Worm (Caenorhabditis elegans) whole organism, midembryonic: ENCODE data around the gene spp-18.

Experiments used
- T22C8.4 ChIP-seq: fragments of 200-800 bp; sonication (Bioruptor generic); IDR thresholded peaks from 2 replicates; pipeline ENCODE4 v1.3.6; 2022; ENCODE audit warnings: missing genetic modification characterization, missing compliant biosample characterization
- cog-1 ChIP-seq: sonication (generic microtip); optimal IDR thresholded peaks from 2 replicates; lab custom pipeline; 2016; ENCODE audit warnings: missing genetic modification characterization, missing compliant biosample characterization
- flt-1 ChIP-seq: fragments of 200-800 bp; sonication (Bioruptor generic); IDR thresholded peaks from 2 replicates; pipeline ENCODE4 v1.3.6; 2022; ENCODE audit warnings: missing genetic modification characterization, missing compliant biosample characterization
- klf-2 ChIP-seq: fragments of 200-800 bp; sonication (Bioruptor generic); conservative IDR thresholded peaks from 2 replicates; pipeline ENCODE4 v1.3.6; 2022; ENCODE audit warnings: missing genetic modification reagents, missing genetic modification characterization, missing compliant biosample characterization
- med-1 ChIP-seq: sonication (generic microtip); optimal IDR thresholded peaks from 2 replicates; lab custom pipeline; 2017; ENCODE audit warnings: missing genetic modification characterization, mild to moderate bottlenecking, missing compliant biosample characterization, antibody characterized with exemption, missing genetic modification reagents; ENCODE audit not compliant: insufficient read depth
- ref-1 ChIP-seq: fragments of 200-800 bp; sonication (Bioruptor generic); conservative IDR thresholded peaks from 2 replicates; pipeline ENCODE4 v1.3.6; 2022; ENCODE audit warnings: missing genetic modification reagents, missing genetic modification characterization, missing compliant biosample characterization
- tab-1 ChIP-seq: fragments of 200-800 bp; sonication (Bioruptor generic); IDR thresholded peaks from 2 replicates; pipeline ENCODE4 v1.3.6; 2022; ENCODE audit warnings: missing genetic modification characterization, missing compliant biosample characterization
- ztf-23 ChIP-seq: fragments of 200-800 bp; sonication (Bioruptor generic); IDR thresholded peaks from 2 replicates; pipeline ENCODE4 v1.3.6; 2022; ENCODE audit warnings: missing genetic modification reagents, missing genetic modification characterization, missing compliant biosample characterization
- ztf-29 ChIP-seq: fragments of 200-800 bp; sonication (Bioruptor generic); IDR thresholded peaks from 2 replicates; pipeline ENCODE4 v1.3.6; 2022; ENCODE audit warnings: missing genetic modification reagents, missing genetic modification characterization, missing compliant biosample characterization

spp-18 gene

ce11 chrIV:9617358-9617757 lies 23.8 kb downstream of the spp-18 start:
- TF ChIP-seq ztf-23 (GFP tag; lab: Robert Waterston, UW): no peak
- no peak for TF ChIP-seq cog-1 (tag; lab: Kevin White, UChicago)
- TF ChIP-seq flt-1 (GFP tag; lab: Robert Waterston, UW): 0 out of 2 replicates have a peak, but pooled peaks have one; percentile 25

- TF ChIP-seq med-1 (GFP tag; lab: Kevin White, UChicago) (no peak), klf-2 (GFP tag; lab: Robert Waterston, UW) (no peak), ref-1 (GFP tag; lab: Robert Waterston, UW) (no peak), tab-1 (GFP tag; lab: Robert Waterston, UW) (no peak), ztf-29 (GFP tag; lab: Robert Waterston, UW) (no peak), ztf-23 (GFP tag; lab: Robert Waterston, UW) (no peak), T22C8.4 (no peak), flt-1 (GFP tag; lab: Robert Waterston, UW) (no peak), cog-1 (tag; lab: Kevin White, UChicago) (no peak)
Observed at ce11 chrIV:9618015-9618414, 24.5 kb downstream of the spp-18 start.

- TF ChIP-seq med-1 (GFP tag; lab: Kevin White, UChicago): no peak
- no peak for TF ChIP-seq cog-1 (tag; lab: Kevin White, UChicago)
- TF ChIP-seq flt-1 (GFP tag; lab: Robert Waterston, UW): no peak
- TF ChIP-seq T22C8.4: no peak
- TF ChIP-seq ref-1 (GFP tag; lab: Robert Waterston, UW): no peak
- no peak for TF ChIP-seq ztf-23 (GFP tag; lab: Robert Waterston, UW)
- TF ChIP-seq klf-2 (GFP tag; lab: Robert Waterston, UW): no peak
- TF ChIP-seq tab-1 (GFP tag; lab: Robert Waterston, UW): no peak
- TF ChIP-seq ztf-29 (GFP tag; lab: Robert Waterston, UW): no peak
Observed at ce11 chrIV:9618836-9619235, 25.3 kb downstream of the spp-18 start.

ce11 chrIV:9622272-9622671 lies 28.8 kb downstream of the spp-18 start, which contains the start of gene W09C2.7:
Gene W09C2.7, minus strand, starts transcription at chrIV:9622372.
- TF ChIP-seq klf-2 (GFP tag; lab: Robert Waterston, UW): no peak
- no peak for TF ChIP-seq ref-1 (GFP tag; lab: Robert Waterston, UW)

ce11 chrIV:9623269-9623668 lies 29.8 kb downstream of the spp-18 start, which contains the start of gene W09C2.9:
Gene W09C2.9, minus strand, starts transcription at chrIV:9623369.
- TF ChIP-seq ref-1 (GFP tag; lab: Robert Waterston, UW) (no peak), ztf-29 (GFP tag; lab: Robert Waterston, UW) (no peak)

ce11 chrIV:9624275-9624674 lies 30.8 kb downstream of the spp-18 start, which contains the start of gene W09C2.8:
Gene W09C2.8, minus strand, starts transcription at chrIV:9624375.
- TF ChIP-seq klf-2 (GFP tag; lab: Robert Waterston, UW) (no peak), T22C8.4 (no peak), tab-1 (GFP tag; lab: Robert Waterston, UW) (no peak), cog-1 (tag; lab: Kevin White, UChicago) (no peak), ref-1 (GFP tag; lab: Robert Waterston, UW) (no peak), flt-1 (GFP tag; lab: Robert Waterston, UW) (no peak), ztf-29 (GFP tag; lab: Robert Waterston, UW) (no peak), med-1 (GFP tag; lab: Kevin White, UChicago) (no peak), ztf-23 (GFP tag; lab: Robert Waterston, UW) (no peak)

- TF ChIP-seq ztf-29 (GFP tag; lab: Robert Waterston, UW) (no peak), T22C8.4 (no peak), ref-1 (GFP tag; lab: Robert Waterston, UW) (no peak), med-1 (GFP tag; lab: Kevin White, UChicago) (no peak), klf-2 (GFP tag; lab: Robert Waterston, UW) (no peak), tab-1 (GFP tag; lab: Robert Waterston, UW) (no peak), cog-1 (tag; lab: Kevin White, UChicago) (no peak), ztf-23 (GFP tag; lab: Robert Waterston, UW) (no peak), flt-1 (GFP tag; lab: Robert Waterston, UW) (no peak)
Observed at ce11 chrIV:9624977-9625376, 31.5 kb downstream of the spp-18 start, which contains the start of gene W09C2.10. Gene W09C2.10, minus strand, starts transcription at chrIV:9625077.

- TF ChIP-seq ztf-23 (GFP tag; lab: Robert Waterston, UW) (no peak), cog-1 (tag; lab: Kevin White, UChicago) (no peak), ztf-29 (GFP tag; lab: Robert Waterston, UW) (no peak), med-1 (GFP tag; lab: Kevin White, UChicago) (no peak), tab-1 (GFP tag; lab: Robert Waterston, UW) (no peak), ref-1 (GFP tag; lab: Robert Waterston, UW) (no peak), klf-2 (GFP tag; lab: Robert Waterston, UW) (no peak), T22C8.4 (no peak), flt-1 (GFP tag; lab: Robert Waterston, UW) (no peak)
Observed at ce11 chrIV:9625829-9626228, 32.3 kb downstream of the spp-18 start.

- no peak for TF ChIP-seq ztf-29 (GFP tag; lab: Robert Waterston, UW)
- TF ChIP-seq tab-1 (GFP tag; lab: Robert Waterston, UW): no peak
- no peak for TF ChIP-seq T22C8.4
- TF ChIP-seq ref-1 (GFP tag; lab: Robert Waterston, UW): no peak
- TF ChIP-seq flt-1 (GFP tag; lab: Robert Waterston, UW): no peak
- no peak for TF ChIP-seq ztf-23 (GFP tag; lab: Robert Waterston, UW)
- TF ChIP-seq klf-2 (GFP tag; lab: Robert Waterston, UW): no peak
- no peak for TF ChIP-seq med-1 (GFP tag; lab: Kevin White, UChicago)
- TF ChIP-seq cog-1 (tag; lab: Kevin White, UChicago): no peak
Observed at ce11 chrIV:9627033-9627432, 33.5 kb downstream of the spp-18 start.

ce11 chrIV:9631579-9631978 lies 38.1 kb downstream of the spp-18 start:
- TF ChIP-seq klf-2 (GFP tag; lab: Robert Waterston, UW): no peak
- TF ChIP-seq ref-1 (GFP tag; lab: Robert Waterston, UW): no peak
- no peak for TF ChIP-seq tab-1 (GFP tag; lab: Robert Waterston, UW)
- no peak for TF ChIP-seq cog-1 (tag; lab: Kevin White, UChicago)
- no peak for TF ChIP-seq flt-1 (GFP tag; lab: Robert Waterston, UW)
- TF ChIP-seq ztf-23 (GFP tag; lab: Robert Waterston, UW): no peak
- TF ChIP-seq T22C8.4: no peak
- TF ChIP-seq med-1 (GFP tag; lab: Kevin White, UChicago): no peak
- TF ChIP-seq ztf-29 (GFP tag; lab: Robert Waterston, UW): no peak
